Worm (Caenorhabditis elegans) whole organism, early embryonic: ENCODE data around the gene lat-2.

Source experiments
- ama-1 ChIP-seq: fragments of 150-350 bp; optimal IDR thresholded peaks from 2 replicates; lab custom pipeline; 2014
- ceh-36 ChIP-seq: sonication (generic microtip); optimal IDR thresholded peaks from 2 replicates; lab custom pipeline; 2016; ENCODE audit warnings: missing genetic modification characterization, inconsistent platforms, missing compliant biosample characterization
- ets-7 ChIP-seq: sonication (generic microtip); optimal IDR thresholded peaks from 2 replicates; lab custom pipeline; 2016; ENCODE audit warnings: missing genotype, missing genetic modification characterization, missing compliant biosample characterization
- flt-1 ChIP-seq: fragments of 200-800 bp; sonication (Bioruptor generic); IDR thresholded peaks from 2 replicates; pipeline ENCODE4 v1.3.6; 2022; ENCODE audit warnings: missing genetic modification characterization, missing compliant biosample characterization
- hmg-4 ChIP-seq: fragments of 200-800 bp; sonication (Bioruptor generic); optimal IDR thresholded peaks from 2 replicates; lab custom pipeline; 2018; ENCODE audit warnings: mild to moderate bottlenecking, missing genetic modification characterization, missing compliant biosample characterization
- hnd-1 ChIP-seq: sonication (generic microtip); optimal IDR thresholded peaks from 2 replicates; lab custom pipeline; 2016; ENCODE audit warnings: missing genetic modification characterization, missing compliant biosample characterization
- scrt-1 ChIP-seq: fragments of 200-800 bp; sonication (Bioruptor generic); IDR thresholded peaks from 2 replicates; pipeline ENCODE4 v1.3.6; 2022; ENCODE audit warnings: missing genetic modification characterization, missing compliant biosample characterization
- tbx-11 ChIP-seq: fragments of 200-800 bp; sonication (Bioruptor generic); IDR thresholded peaks from 2 replicates; pipeline ENCODE4 v1.3.6; 2022; ENCODE audit warnings: missing genetic modification characterization, missing compliant biosample characterization
- tbx-37 ChIP-seq: fragments of 200-800 bp; sonication (Bioruptor generic); conservative IDR thresholded peaks from 2 replicates; pipeline ENCODE4 v1.3.6; 2022; ENCODE audit warnings: missing genetic modification reagents, missing genetic modification characterization, missing compliant biosample characterization
- tra-4 ChIP-seq: sonication (generic microtip); optimal IDR thresholded peaks from 2 replicates; lab custom pipeline; 2017; ENCODE audit warnings: missing genetic modification characterization, missing compliant biosample characterization

ce11 chrII:4319537-4320019, 39.3 kb upstream of the lat-2 start, which contains the start of gene Y52E8A.6:
- TF ChIP-seq tbx-37, result no peak
- TF ChIP-seq ama-1 (lab: Kevin White, UChicago), result no peak
- no peak for TF ChIP-seq hnd-1
- no peak for TF ChIP-seq ceh-36 (tag; lab: Kevin White, UChicago)
- TF ChIP-seq tbx-11 (GFP tag; lab: Robert Waterston, UW), result no peak
- no peak for TF ChIP-seq tra-4
- TF ChIP-seq flt-1 (GFP tag; lab: Robert Waterston, UW), result no peak
- TF ChIP-seq hmg-4 (GFP tag; lab: Kevin White, UChicago), result no peak
- no peak for TF ChIP-seq scrt-1 (GFP tag; lab: Robert Waterston, UW)
- TF ChIP-seq ets-7 (tag; lab: Kevin White, UChicago), result no peak
